Worm (Caenorhabditis elegans) whole organism, L4/young adult: ENCODE results near the gene Y61B8A.6.

Experiments used
- W03F9.2 ChIP-seq: fragments of 150-350 bp; optimal IDR thresholded peaks from 2 replicates; lab custom pipeline; 2014; ENCODE audit warnings: missing biosample characterization, missing genetic modification characterization
- him-1 ChIP-seq: sonication (generic microtip); optimal IDR thresholded peaks from 2 replicates; lab custom pipeline; 2016; ENCODE audit warnings: missing genotype, missing genetic modification reagents, missing genetic modification characterization, missing compliant biosample characterization

DNA sequence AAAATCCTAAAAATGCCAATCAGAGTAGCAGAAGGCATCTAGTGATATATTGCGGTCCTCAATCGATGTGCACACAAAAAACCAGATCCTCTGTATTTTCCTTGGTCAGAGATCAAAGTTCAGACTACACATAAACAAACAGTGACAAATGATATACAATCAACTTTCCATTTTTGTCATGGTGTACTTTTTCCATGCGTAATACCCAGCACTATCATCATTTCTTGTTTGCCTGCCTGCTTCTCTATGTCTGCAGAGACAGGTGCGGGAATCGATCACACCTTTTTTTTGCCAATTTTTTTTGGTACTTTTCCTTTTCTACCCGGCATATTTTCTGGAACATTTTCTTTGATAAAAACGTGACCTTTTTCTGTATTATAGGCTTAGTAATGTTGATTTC is 6.5 kb downstream of the Y61B8A.6 start:
- TF ChIP-seq him-1 (tag; lab: Kevin White, UChicago) (no peak), W03F9.2 (tag; lab: Kevin White, UChicago) (no peak)
